Fruit fly (Drosophila melanogaster): Measurements from ENCODE around the gene omd.
A peak's percentile ranks its signal among the peaks of the same experiment; 100 is the strongest.

The omd gene

DNA sequence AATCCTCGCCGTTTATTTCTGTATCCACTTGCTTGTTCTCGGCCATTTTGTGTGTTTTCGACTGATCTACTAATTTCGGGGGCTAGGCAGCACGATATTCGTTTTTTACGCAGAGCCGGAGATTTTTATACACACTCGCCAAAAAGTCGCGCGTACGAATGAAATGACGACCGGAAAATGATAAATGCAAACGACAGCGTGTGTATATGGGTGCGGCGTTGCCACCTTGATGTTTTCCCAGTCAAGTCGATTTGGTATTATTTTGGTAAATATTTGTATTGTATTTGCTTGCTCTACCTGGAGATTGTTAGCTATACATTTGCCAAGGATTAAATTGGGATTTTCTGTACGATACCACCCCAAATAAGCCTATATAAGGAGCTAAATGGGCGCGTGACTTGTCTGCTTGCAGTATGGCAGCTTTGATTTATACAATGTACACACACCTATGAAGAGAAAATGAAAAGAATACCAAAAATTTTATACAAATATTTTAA lies 41.1 kb downstream of the omd start, which contains the start of gene sqd (continued):
- no peak for TF ChIP-seq Abd-B (GFP tag; optimal IDR thresholded peaks at IDR 0.05)
- no peak for TF ChIP-seq CG3407 (GFP tag; optimal IDR thresholded peaks at IDR 0.05)
- no peak for TF ChIP-seq danr (GFP tag; IDR thresholded peaks at IDR 0.05)
- TF ChIP-seq CG5953 (GFP tag; IDR thresholded peaks at IDR 0.05): no peak
- TF ChIP-seq pros (GFP tag; optimal IDR thresholded peaks at IDR 0.05): no peak
- no peak for TF ChIP-seq Elba2 (GFP tag; optimal IDR thresholded peaks at IDR 0.05)
- TF ChIP-seq wdn (GFP tag; IDR thresholded peaks at IDR 0.05): no peak
- no peak for TF ChIP-seq jing (GFP tag; optimal IDR thresholded peaks at IDR 0.05)
- peak; percentile 49 for TF ChIP-seq gro (GFP tag; optimal IDR thresholded peaks at IDR 0.05)
- peak; percentile 41; the same call in 1 of the 2 replicates for TF ChIP-seq stc (GFP tag; IDR thresholded peaks at IDR 0.05)
- TF ChIP-seq CG14860 (GFP tag; IDR thresholded peaks at IDR 0.05; ENCODE audit: partially characterized antibody): no peak
- TF ChIP-seq Aef1 (GFP tag; IDR thresholded peaks at IDR 0.05): no peak
- TF ChIP-seq prd (optimal IDR thresholded peaks at IDR 0.05): no peak
- peak; percentile 49; the same call in 2 of the 3 replicates for TF ChIP-seq prd (GFP tag; IDR thresholded peaks at IDR 0.05)
- peak; percentile 30; the same call in 1 of the 2 replicates for TF ChIP-seq Scr (GFP tag; IDR thresholded peaks at IDR 0.05; ENCODE audit: partially characterized antibody)
- peak; percentile 38; the same call in 1 of the 2 replicates for TF ChIP-seq Atf6 (GFP tag; IDR thresholded peaks at IDR 0.05)
- TF ChIP-seq Hey (tag; optimal IDR thresholded peaks at IDR 0.05): peak; percentile 46
- no peak for TF ChIP-seq sqz (GFP tag; optimal IDR thresholded peaks at IDR 0.05)
- TF ChIP-seq Oaz (GFP tag; IDR thresholded peaks at IDR 0.05): no peak
- no peak for TF ChIP-seq toy (GFP tag; IDR thresholded peaks at IDR 0.05)
- TF ChIP-seq CG32767 (GFP tag; IDR thresholded peaks at IDR 0.05): peak; percentile 83
- peak; percentile 14 for TF ChIP-seq CG8944 (GFP tag; optimal IDR thresholded peaks at IDR 0.05)
- TF ChIP-seq eyg (GFP tag; optimal IDR thresholded peaks at IDR 0.05): no peak
- no peak for TF ChIP-seq CG1792 (GFP tag; optimal IDR thresholded peaks at IDR 0.05)
- no peak for TF ChIP-seq CG10979 (tag; optimal IDR thresholded peaks at IDR 0.05)
- peak; percentile 17 for TF ChIP-seq Deaf1 (tag; optimal IDR thresholded peaks at IDR 0.05)
- TF ChIP-seq CG31388 (GFP tag; optimal IDR thresholded peaks at IDR 0.05): no peak
- TF ChIP-seq CG10274 (GFP tag; optimal IDR thresholded peaks at IDR 0.05): peak; percentile 42
- TF ChIP-seq bab2 (GFP tag; optimal IDR thresholded peaks at IDR 0.05): peak; percentile 3
- no peak for TF ChIP-seq CG14667 (GFP tag; IDR thresholded peaks at IDR 0.05)
- TF ChIP-seq bigmax (GFP tag; optimal IDR thresholded peaks at IDR 0.05): peak; percentile 12
- TF ChIP-seq CG1529 (GFP tag; optimal IDR thresholded peaks at IDR 0.05): peak; percentile 13
- peak; percentile 65; the same call in 1 of the 3 replicates for TF ChIP-seq ci (GFP tag; IDR thresholded peaks at IDR 0.05)
- TF ChIP-seq CG31441 (GFP tag; IDR thresholded peaks at IDR 0.05): peak; percentile 36
- peak; percentile 2 for TF ChIP-seq fd96Cb (tag; optimal IDR thresholded peaks at IDR 0.05)
- TF ChIP-seq corto (GFP tag; optimal IDR thresholded peaks at IDR 0.05): no peak
- TF ChIP-seq CG11504 (tag; optimal IDR thresholded peaks at IDR 0.05): peak; percentile 41
- TF ChIP-seq Dbx (GFP tag; IDR thresholded peaks at IDR 0.05): peak; percentile 25; the same call in 1 of the 3 replicates
- no peak for TF ChIP-seq sisA (GFP tag; IDR thresholded peaks at IDR 0.05)
- peak; percentile 30 for TF ChIP-seq Fer1 (GFP tag; optimal IDR thresholded peaks at IDR 0.05)
- no peak for TF ChIP-seq dati (GFP tag; IDR thresholded peaks at IDR 0.05)
- no peak for TF ChIP-seq p53 (GFP tag; optimal IDR thresholded peaks at IDR 0.05)
- TF ChIP-seq CG14965 (GFP tag; optimal IDR thresholded peaks at IDR 0.05; ENCODE audit: borderline replicate concordance): no peak
- no peak for TF ChIP-seq CG2129 (GFP tag; IDR thresholded peaks at IDR 0.05; ENCODE audit: partially characterized antibody)
- peak; percentile 46 for TF ChIP-seq CG18619 (GFP tag; optimal IDR thresholded peaks at IDR 0.05)
- peak; percentile 12 for TF ChIP-seq pho (GFP tag; optimal IDR thresholded peaks at IDR 0.05)
- TF ChIP-seq CG12219 (GFP tag; optimal IDR thresholded peaks at IDR 0.05): peak; percentile 43
- TF ChIP-seq knrl (GFP tag; IDR thresholded peaks at IDR 0.05; ENCODE audit: partially characterized antibody): no peak
- TF ChIP-seq CG12155 (GFP tag; optimal IDR thresholded peaks at IDR 0.05): peak; percentile 33
- peak; percentile 45 for TF ChIP-seq CG6765 (GFP tag; optimal IDR thresholded peaks at IDR 0.05)
- TF ChIP-seq CG15011 (GFP tag; optimal IDR thresholded peaks at IDR 0.05): peak; percentile 1
